Worm (Caenorhabditis elegans): ENCODE measurements around the gene Y37D8A.19.

- TF ChIP-seq ref-1 (GFP tag; conservative IDR thresholded peaks at IDR 0.05) (no peak), flt-1 (GFP tag; IDR thresholded peaks at IDR 0.05) (no peak), med-1 (GFP tag; optimal IDR thresholded peaks at IDR 0.05; ENCODE audit: insufficient read depth) (no peak), ztf-23 (GFP tag; IDR thresholded peaks at IDR 0.05) (no peak), tab-1 (GFP tag; IDR thresholded peaks at IDR 0.05) (no peak), ztf-29 (GFP tag; IDR thresholded peaks at IDR 0.05) (no peak), T22C8.4 (GFP tag; IDR thresholded peaks at IDR 0.05) (no peak)
These were observed 23.0 kb upstream of the Y37D8A.19 start for ce11 chrIII:12906611-12907037.

Measured in whole organism, midembryonic.